Worm (Caenorhabditis elegans): ENCODE measurements around the gene E03H12.7.

The E03H12.7 gene

DNA sequence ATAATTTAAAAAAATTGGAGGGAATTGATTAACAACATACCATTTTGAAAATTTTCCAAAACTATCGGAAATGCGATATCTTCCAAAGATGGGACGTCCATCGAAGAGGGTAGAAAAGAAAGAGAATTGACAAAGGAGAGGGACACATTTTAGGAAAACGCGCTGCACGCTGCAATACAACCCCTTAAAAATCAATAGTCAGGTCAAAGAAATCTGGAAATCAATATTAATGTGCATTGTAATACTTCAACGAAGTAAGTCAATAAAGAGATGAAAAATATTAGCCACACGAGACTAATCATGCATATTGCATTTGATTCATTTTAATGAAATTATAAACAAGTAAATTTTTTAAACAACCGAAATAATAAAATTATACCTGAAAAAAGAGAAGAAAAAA lies 19.0 kb downstream of the E03H12.7 start, which contains the start of gene Y9C9A.13:
TSS of gene Y9C9A.13 (minus strand) at position 101 of the 400 bp plus-strand sequence.
- TF ChIP-seq ZK546.5 (tag; optimal IDR thresholded peaks at IDR 0.05) (no peak), egl-27 (tag; optimal IDR thresholded peaks at IDR 0.05) (no peak), unc-62 (GFP tag; optimal IDR thresholded peaks at IDR 0.05) (no peak), daf-12 (tag; optimal IDR thresholded peaks at IDR 0.05) (no peak), skn-1 (tag; optimal IDR thresholded peaks at IDR 0.05) (no peak), nhr-11 (tag; optimal IDR thresholded peaks at IDR 0.05) (no peak), pqm-1 (tag; optimal IDR thresholded peaks at IDR 0.05) (no peak), nhr-43 (tag; optimal IDR thresholded peaks at IDR 0.05; ENCODE audit: poor library complexity, severe bottlenecking) (no peak), sea-2 (GFP tag; optimal IDR thresholded peaks at IDR 0.05) (no peak), elt-1 (tag; optimal IDR thresholded peaks at IDR 0.05) (no peak), R02D3.7 (tag; optimal IDR thresholded peaks at IDR 0.05) (no peak), mdl-1 (tag; optimal IDR thresholded peaks at IDR 0.05) (no peak), fkh-10 (GFP tag; optimal IDR thresholded peaks at IDR 0.05) (no peak), nhr-25 (tag; optimal IDR thresholded peaks at IDR 0.05) (no peak), nhr-12 (tag; optimal IDR thresholded peaks at IDR 0.05) (no peak), nhr-77 (tag; optimal IDR thresholded peaks at IDR 0.05) (no peak), ceh-28 (tag; optimal IDR thresholded peaks at IDR 0.05) (no peak)

DNA sequence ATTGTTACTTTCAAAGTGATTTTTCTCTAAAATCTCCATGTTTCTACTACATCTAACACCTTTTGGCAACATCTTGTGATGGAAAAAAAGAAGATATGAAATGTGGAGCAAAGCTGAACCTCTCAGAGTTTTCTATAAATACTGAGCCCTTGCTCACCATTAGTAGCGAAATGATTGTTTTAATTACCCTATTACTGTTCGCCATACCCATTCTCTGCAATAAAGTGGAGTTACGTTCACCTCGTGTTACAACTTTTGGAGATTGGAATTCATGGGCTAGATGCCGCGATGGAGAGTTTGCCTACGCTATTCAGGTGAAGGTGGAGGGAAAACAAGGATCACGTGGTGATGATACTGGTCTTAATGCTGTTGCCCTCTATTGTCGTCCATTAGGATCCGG lies 24.6 kb downstream of the E03H12.7 start, which contains the start of gene txt-3:
TSS of gene txt-3 (plus strand) at position 125 of the 400 bp plus-strand sequence.
- TF ChIP-seq daf-12 (tag; optimal IDR thresholded peaks at IDR 0.05) = no peak
- TF ChIP-seq ceh-82 (tag; optimal IDR thresholded peaks at IDR 0.05) = no peak
- no peak for TF ChIP-seq nhr-67 (tag; optimal IDR thresholded peaks at IDR 0.05)
- no peak for TF ChIP-seq mml-1 (tag; optimal IDR thresholded peaks at IDR 0.05)
- no peak for TF ChIP-seq elt-2 (tag; optimal IDR thresholded peaks at IDR 0.05)
- TF ChIP-seq skn-1 (tag; optimal IDR thresholded peaks at IDR 0.05) = no peak
- TF ChIP-seq nhr-28 (tag; optimal IDR thresholded peaks at IDR 0.05) = no peak
- no peak for TF ChIP-seq ZK546.5 (tag; optimal IDR thresholded peaks at IDR 0.05)
- TF ChIP-seq unc-39 (tag; optimal IDR thresholded peaks at IDR 0.05) = no peak
- TF ChIP-seq mdl-1 (tag; optimal IDR thresholded peaks at IDR 0.05) = no peak
- no peak for TF ChIP-seq nfya-1 (tag; optimal IDR thresholded peaks at IDR 0.05; ENCODE audit: insufficient read depth)
- TF ChIP-seq snpc-4 (tag; optimal IDR thresholded peaks at IDR 0.05) = no peak

DNA sequence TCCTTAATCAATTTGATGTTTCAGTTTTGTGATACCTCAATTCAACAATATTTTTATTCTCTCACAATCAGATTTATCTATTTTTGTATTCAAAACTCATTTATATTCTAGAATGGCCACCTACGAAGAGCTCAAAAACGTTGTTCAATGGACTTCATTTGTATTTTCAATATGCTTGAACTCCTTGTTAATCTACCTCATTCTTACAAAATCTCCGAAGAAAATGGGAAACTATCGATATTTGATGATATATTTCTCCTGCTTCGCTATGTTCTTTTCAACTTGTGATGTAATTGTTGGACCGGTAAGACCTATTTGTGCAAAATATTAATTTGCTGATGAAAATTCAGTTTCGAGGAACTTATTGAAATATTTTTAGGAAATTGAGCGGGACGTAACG lies 27.8 kb downstream of the E03H12.7 start, which contains the start of gene str-164:
TSS of gene str-164 (plus strand) at position 113 of the 400 bp plus-strand sequence.
- TF ChIP-seq nhr-11 (tag; optimal IDR thresholded peaks at IDR 0.05) (no peak), nhr-237 (tag; optimal IDR thresholded peaks at IDR 0.05) (no peak), nhr-67 (tag; optimal IDR thresholded peaks at IDR 0.05) (no peak), egl-27 (tag; optimal IDR thresholded peaks at IDR 0.05) (no peak), sea-2 (GFP tag; optimal IDR thresholded peaks at IDR 0.05) (no peak), ceh-82 (tag; optimal IDR thresholded peaks at IDR 0.05) (no peak), fkh-2 (tag; optimal IDR thresholded peaks at IDR 0.05) (no peak), nhr-76 (tag; optimal IDR thresholded peaks at IDR 0.05) (no peak), ama-1 (optimal IDR thresholded peaks at IDR 0.05) (no peak), elt-2 (tag; optimal IDR thresholded peaks at IDR 0.05) (no peak), mml-1 (tag; optimal IDR thresholded peaks at IDR 0.05) (no peak), ZK546.5 (tag; optimal IDR thresholded peaks at IDR 0.05) (no peak), unc-62 (GFP tag; optimal IDR thresholded peaks at IDR 0.05) (no peak), egl-5 (tag; optimal IDR thresholded peaks at IDR 0.05) (no peak), nhr-43 (tag; optimal IDR thresholded peaks at IDR 0.05; ENCODE audit: poor library complexity, severe bottlenecking) (no peak)

DNA sequence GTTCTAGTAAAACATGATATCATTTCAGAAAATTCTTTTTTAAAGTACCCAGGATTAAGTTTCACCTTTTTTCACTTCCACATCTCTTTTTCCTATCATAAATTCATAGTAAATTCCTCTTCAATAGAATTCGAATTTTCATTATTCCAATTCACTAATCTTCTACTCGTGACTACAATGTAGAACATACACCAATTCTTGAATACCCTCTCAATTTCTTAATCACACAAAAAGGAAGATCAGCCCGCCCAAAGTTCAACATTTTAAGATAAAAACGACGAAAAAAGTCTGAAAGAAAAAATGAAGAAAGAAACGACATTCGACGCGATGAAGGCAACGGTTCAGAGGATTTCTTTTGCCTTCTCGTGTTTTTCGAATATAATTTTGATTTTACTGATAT lies 34.5 kb downstream of the E03H12.7 start, which contains the start of gene str-163:
TSS of gene str-163 (plus strand) at position 301 of the 400 bp plus-strand sequence.
- TF ChIP-seq nhr-25 (tag; optimal IDR thresholded peaks at IDR 0.05) = no peak
- TF ChIP-seq egl-5 (tag; optimal IDR thresholded peaks at IDR 0.05) = no peak
- TF ChIP-seq ceh-16 (tag; optimal IDR thresholded peaks at IDR 0.05) = no peak
- no peak for TF ChIP-seq ztf-4 (tag; optimal IDR thresholded peaks at IDR 0.05)
- no peak for TF ChIP-seq elt-2 (tag; optimal IDR thresholded peaks at IDR 0.05)
- TF ChIP-seq nhr-77 (tag; optimal IDR thresholded peaks at IDR 0.05) = no peak
- TF ChIP-seq hmg-11 (tag; optimal IDR thresholded peaks at IDR 0.05) = no peak
- no peak for TF ChIP-seq nhr-237 (tag; optimal IDR thresholded peaks at IDR 0.05)
- TF ChIP-seq R02D3.7 (tag; optimal IDR thresholded peaks at IDR 0.05) = no peak
- TF ChIP-seq elt-3 (tag; optimal IDR thresholded peaks at IDR 0.05) = no peak

DNA sequence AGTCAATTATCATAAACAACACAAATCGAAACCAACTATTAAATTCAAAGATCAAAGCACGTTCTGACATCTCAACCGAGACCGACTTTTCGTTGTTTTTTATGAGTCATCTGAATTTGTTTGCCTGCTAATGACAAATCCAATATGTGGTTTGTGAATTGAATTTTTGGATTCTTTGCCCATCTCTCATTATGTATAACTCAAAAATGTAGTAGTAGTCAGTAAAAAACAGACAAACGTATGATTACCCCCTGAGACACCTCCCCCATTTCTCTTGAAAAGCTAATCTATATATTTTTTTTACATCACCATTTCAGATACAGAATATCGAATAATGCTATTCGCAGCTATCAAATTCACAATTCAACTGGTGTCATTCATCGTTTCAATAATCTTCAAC lies 42.7 kb downstream of the E03H12.7 start, which contains the start of gene str-169:
TSS of gene str-169 (plus strand) at position 301 of the 400 bp plus-strand sequence.
- TF ChIP-seq fkh-2 (tag; optimal IDR thresholded peaks at IDR 0.05) (no peak), egl-27 (tag; optimal IDR thresholded peaks at IDR 0.05) (no peak), snpc-4 (tag; optimal IDR thresholded peaks at IDR 0.05) (no peak)
